Fruit fly (Drosophila melanogaster): ENCODE measurements around the gene Gr64b.

dm6 chr3L:4073755-4074154 lies 45.4 kb downstream of the Gr64b start, which contains the start of gene Faa:
- TF ChIP-seq svp (GFP tag) (peak; percentile 42), CG8119 (GFP tag; IDR thresholded peaks at IDR 0.05) (no peak), fd85E (GFP tag; optimal IDR thresholded peaks at IDR 0.05) (no peak), OdsH (GFP tag; optimal IDR thresholded peaks at IDR 0.05) (no peak), Sox15 (GFP tag; optimal IDR thresholded peaks at IDR 0.05) (no peak), Eip78C (GFP tag) (no peak), Gug (GFP tag; IDR thresholded peaks at IDR 0.05) (no peak), Lpt (GFP tag; optimal IDR thresholded peaks at IDR 0.05) (no peak), CG9139 (GFP tag; optimal IDR thresholded peaks at IDR 0.05) (no peak), esn (GFP tag; optimal IDR thresholded peaks at IDR 0.05) (no peak)

All from whole organism, prepupa.